Worm (Caenorhabditis elegans): ENCODE data around the gene eif-2Bepsilon.

ce11 chrII:8627907-8628306 lies 33.8 kb upstream of the eif-2Bepsilon start:
- TF ChIP-seq nhr-76 (tag; optimal IDR thresholded peaks at IDR 0.05) (no peak), nhr-237 (tag; optimal IDR thresholded peaks at IDR 0.05) (no peak), unc-62 (GFP tag; optimal IDR thresholded peaks at IDR 0.05) (no peak), blmp-1 (tag; optimal IDR thresholded peaks at IDR 0.05) (no peak), ceh-83 (GFP tag; optimal IDR thresholded peaks at IDR 0.05) (no peak), drap-1 (GFP tag; optimal IDR thresholded peaks at IDR 0.05) (no peak), lin-13 (tag; optimal IDR thresholded peaks at IDR 0.05) (no peak), snpc-4 (tag; optimal IDR thresholded peaks at IDR 0.05) (no peak), elt-3 (tag; optimal IDR thresholded peaks at IDR 0.05) (no peak), elt-1 (tag; optimal IDR thresholded peaks at IDR 0.05; ENCODE audit: borderline replicate concordance, insufficient read depth) (no peak)

Measured in whole organism, mixed stage, embryonic.